Worm (Caenorhabditis elegans) whole organism, L4 larva: Measurements from ENCODE around the gene Y54F10BM.21.

Experiments
- aly-2 ChIP-seq: sonication (generic microtip); optimal IDR thresholded peaks from 2 replicates; lab custom pipeline; 2018; ENCODE audit warnings: missing biosample characterization, missing genetic modification characterization
- arid-1 ChIP-seq: fragments of 200-800 bp; sonication (Bioruptor generic); conservative IDR thresholded peaks from 2 replicates; pipeline ENCODE4 v1.3.6; 2022; ENCODE audit warnings: missing genetic modification reagents, missing genetic modification characterization, missing compliant biosample characterization
- daf-19 ChIP-seq: fragments of 200-800 bp; sonication (Bioruptor generic); conservative IDR thresholded peaks from 2 replicates; pipeline ENCODE4 v1.3.6; 2022; ENCODE audit warnings: missing genetic modification characterization, missing compliant biosample characterization
- dmd-9 ChIP-seq: fragments of 200-800 bp; sonication (Bioruptor generic); IDR thresholded peaks from 2 replicates; pipeline ENCODE4 v1.3.6; 2022; ENCODE audit warnings: missing genetic modification reagents, missing genetic modification characterization, missing compliant biosample characterization
- dpl-1 ChIP-seq: fragments of 150-350 bp; optimal IDR thresholded peaks from 2 replicates; lab custom pipeline; 2014; ENCODE audit warnings: missing biosample characterization, missing genetic modification reagents, missing genetic modification characterization
- lin-13 ChIP-seq: fragments of 150-350 bp; optimal IDR thresholded peaks from 2 replicates; lab custom pipeline; 2014; ENCODE audit warnings: missing biosample characterization, missing genetic modification reagents, missing genetic modification characterization
- lin-15B ChIP-seq: fragments of 150-350 bp; sonication (generic microtip); optimal IDR thresholded peaks from 3 replicates; lab custom pipeline; 2014; ENCODE audit warnings: missing biosample characterization, missing genetic modification characterization
- lin-39 ChIP-seq: fragments of 150-350 bp; optimal IDR thresholded peaks from 2 replicates; lab custom pipeline; 2014; ENCODE audit warnings: missing biosample characterization, missing genetic modification reagents, missing genetic modification characterization
- lsy-2 ChIP-seq, 2 experiments: fragments of 150-350 bp in 1 of 2; sonication (generic microtip) in 1 of 2; optimal IDR thresholded peaks; 2 replicates each; lab custom pipeline; 2014 to 2017; ENCODE audit warnings: missing biosample characterization in 2 of 2, missing genetic modification characterization in 2 of 2
- nhr-10 ChIP-seq: fragments of 150-350 bp; optimal IDR thresholded peaks from 2 replicates; lab custom pipeline; 2014; ENCODE audit warnings: missing biosample characterization, missing genetic modification characterization
- nhr-76 ChIP-seq: fragments of 150-350 bp; optimal IDR thresholded peaks from 2 replicates; lab custom pipeline; 2014; ENCODE audit warnings: missing biosample characterization, missing genetic modification characterization
- unc-39 ChIP-seq: sonication (generic microtip); optimal IDR thresholded peaks from 2 replicates; lab custom pipeline; 2017; ENCODE audit warnings: missing biosample characterization, missing genetic modification characterization
- zag-1 ChIP-seq: fragments of 150-350 bp; optimal IDR thresholded peaks from 2 replicates; lab custom pipeline; 2014; ENCODE audit warnings: missing biosample characterization, missing genetic modification characterization

DNA sequence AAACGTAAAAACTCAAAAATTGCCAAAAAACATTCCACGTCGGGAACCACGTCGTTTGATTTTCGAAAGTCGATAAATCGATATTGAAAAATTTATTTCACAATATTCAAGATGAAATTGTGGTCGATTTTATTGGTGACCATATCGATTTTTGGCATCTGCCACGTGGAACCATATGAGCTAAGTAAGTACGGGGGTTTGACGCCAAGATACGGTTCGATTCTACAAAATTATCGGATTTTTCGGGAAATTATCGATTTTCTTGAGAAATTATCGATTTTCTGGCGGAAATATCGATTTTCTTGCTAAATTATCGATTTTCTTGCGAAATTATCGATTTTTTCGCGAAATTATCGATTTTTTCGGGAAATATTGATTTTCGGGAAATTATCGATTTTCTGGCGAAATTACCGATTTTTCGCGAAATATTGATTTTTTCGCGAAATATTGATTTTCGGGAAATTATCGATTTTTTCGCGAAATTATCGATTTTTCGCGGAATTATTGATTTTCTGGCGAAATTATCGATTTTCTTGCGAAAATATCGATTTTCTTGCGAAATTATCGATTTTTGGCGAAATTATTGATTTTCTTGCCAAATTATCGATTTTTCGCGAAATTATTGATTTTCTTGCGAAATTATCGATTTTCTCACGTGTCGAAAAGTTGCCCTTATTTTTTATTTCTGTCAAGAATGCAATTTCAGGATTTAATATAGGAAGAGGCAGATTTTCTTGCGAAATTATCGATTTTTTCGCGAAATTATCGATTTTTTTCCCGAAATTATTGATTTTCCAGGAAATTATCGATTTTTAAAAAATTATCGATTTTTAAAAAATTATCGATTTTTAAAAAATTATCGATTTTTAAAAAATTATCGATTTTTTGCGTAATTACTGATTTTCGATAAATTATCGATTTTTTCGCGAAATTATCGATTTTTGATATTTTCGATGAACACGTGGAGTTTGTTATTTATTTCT lies 5.3 kb downstream of the Y54F10BM.21 start, which contains the start of gene Y54F10BM.3:
- TF ChIP-seq nhr-10 (tag; lab: Kevin White, UChicago) (no peak), daf-19 (GFP tag; lab: Robert Waterston, UW) (no peak), dpl-1 (GFP tag; lab: Kevin White, UChicago) (no peak), dmd-9 (GFP tag; lab: Robert Waterston, UW) (no peak), lin-39 (tag; lab: Kevin White, UChicago) (no peak), aly-2 (tag; lab: Kevin White, UChicago) (no peak), unc-39 (tag; lab: Kevin White, UChicago) (no peak), lin-13 (no peak), lsy-2 (tag; optimal IDR thresholded peaks at IDR 0.05; lab: Kevin White, UChicago) (no peak), zag-1 (tag; lab: Kevin White, UChicago) (no peak), lin-15B (tag; lab: Kevin White, UChicago) (no peak), nhr-76 (tag; lab: Kevin White, UChicago) (no peak), arid-1 (no peak)
